Worm (Caenorhabditis elegans) whole organism, L4 larva: Measurements from ENCODE around the gene fkh-6.

Source experiments
- F37D6.2 ChIP-seq: sonication (generic microtip); optimal IDR thresholded peaks from 2 replicates; lab custom pipeline; 2016; ENCODE audit warnings: mild to moderate bottlenecking, missing genetic modification characterization, missing compliant biosample characterization
- F49E8.2 ChIP-seq: sonication (generic microtip); optimal IDR thresholded peaks from 2 replicates; lab custom pipeline; 2016; ENCODE audit warnings: missing compliant biosample characterization, mild to moderate bottlenecking, missing genetic modification characterization, borderline replicate concordance
- ZK337.2 ChIP-seq: fragments of 200-800 bp; sonication (Bioruptor generic); IDR thresholded peaks from 2 replicates; pipeline ENCODE4 v1.3.6; 2022; ENCODE audit warnings: missing genetic modification reagents, missing genetic modification characterization, missing compliant biosample characterization
- aha-1 ChIP-seq: fragments of 150-350 bp; peaks from one replicate; lab custom pipeline; 2014; ENCODE audit warnings: missing biosample characterization, missing genetic modification characterization
- ceh-28 ChIP-seq: fragments of 150-350 bp; optimal IDR thresholded peaks from 2 replicates; lab custom pipeline; 2014; ENCODE audit warnings: missing biosample characterization, missing genetic modification reagents, missing genetic modification characterization
- ceh-44 ChIP-seq: fragments of 200-800 bp; sonication (Bioruptor generic); IDR thresholded peaks from 2 replicates; pipeline ENCODE4 v1.3.6; 2022; ENCODE audit warnings: missing genetic modification reagents, missing genetic modification characterization, missing compliant biosample characterization
- ceh-82 ChIP-seq: sonication (generic microtip); optimal IDR thresholded peaks from 2 replicates; lab custom pipeline; 2017; ENCODE audit warnings: missing biosample characterization, missing genetic modification characterization
- cey-2 ChIP-seq: sonication (generic microtip); optimal IDR thresholded peaks from 3 replicates; lab custom pipeline; 2017; ENCODE audit warnings: missing genetic modification characterization, mild to moderate bottlenecking, missing compliant biosample characterization, antibody characterized with exemption, borderline replicate concordance; ENCODE audit not compliant: insufficient read depth
- daf-19 ChIP-seq: fragments of 200-800 bp; sonication (Bioruptor generic); conservative IDR thresholded peaks from 2 replicates; pipeline ENCODE4 v1.3.6; 2022; ENCODE audit warnings: missing genetic modification characterization, missing compliant biosample characterization
- dmd-8 ChIP-seq: fragments of 200-800 bp; sonication (Bioruptor generic); IDR thresholded peaks from 2 replicates; pipeline ENCODE4 v1.3.6; 2022; ENCODE audit warnings: missing genetic modification characterization, missing compliant biosample characterization
- dmd-9 ChIP-seq: fragments of 200-800 bp; sonication (Bioruptor generic); IDR thresholded peaks from 2 replicates; pipeline ENCODE4 v1.3.6; 2022; ENCODE audit warnings: missing genetic modification reagents, missing genetic modification characterization, missing compliant biosample characterization
- egl-27 ChIP-seq: sonication (generic microtip); optimal IDR thresholded peaks from 3 replicates; lab custom pipeline; 2017; ENCODE audit warnings: missing biosample characterization, missing genetic modification reagents, missing genetic modification characterization
- fkh-10 ChIP-seq: fragments of 150-350 bp; optimal IDR thresholded peaks from 2 replicates; lab custom pipeline; 2014; ENCODE audit warnings: missing biosample characterization, missing genetic modification reagents, missing genetic modification characterization
- hlh-30 ChIP-seq: sonication (generic microtip); optimal IDR thresholded peaks from 2 replicates; lab custom pipeline; 2017; ENCODE audit warnings: antibody characterized with exemption, mild to moderate bottlenecking, missing genetic modification characterization, missing compliant biosample characterization; ENCODE audit not compliant: insufficient read depth
- hmg-1.1 ChIP-seq: fragments of 200-800 bp; sonication (Bioruptor generic); IDR thresholded peaks from 2 replicates; pipeline ENCODE4 v1.3.6; 2022; ENCODE audit warnings: missing genetic modification reagents, missing genetic modification characterization, missing compliant biosample characterization
- lin-1 ChIP-seq: fragments of 200-800 bp; sonication (Bioruptor generic); IDR thresholded peaks from 2 replicates; pipeline ENCODE4 v1.3.6; 2022; ENCODE audit warnings: missing genetic modification reagents, missing genetic modification characterization, missing compliant biosample characterization
- lin-13 ChIP-seq: fragments of 150-350 bp; optimal IDR thresholded peaks from 2 replicates; lab custom pipeline; 2014; ENCODE audit warnings: missing biosample characterization, missing genetic modification reagents, missing genetic modification characterization
- lin-29 ChIP-seq: fragments of 200-800 bp; sonication (Bioruptor generic); IDR thresholded peaks from 2 replicates; pipeline ENCODE4 v1.3.6; 2022; ENCODE audit warnings: missing genetic modification reagents, missing genetic modification characterization, missing compliant biosample characterization
- lin-38 ChIP-seq: fragments of 200-800 bp; sonication (Bioruptor generic); IDR thresholded peaks from 2 replicates; pipeline ENCODE4 v1.3.6; 2022; ENCODE audit warnings: missing genetic modification reagents, missing genetic modification characterization, missing compliant biosample characterization
- lir-3 ChIP-seq: sonication (generic microtip); optimal IDR thresholded peaks from 2 replicates; lab custom pipeline; 2016; ENCODE audit warnings: mild to moderate bottlenecking, missing genetic modification characterization, missing compliant biosample characterization
- madf-5 ChIP-seq, 2 experiments: fragments of 200-800 bp; sonication (Bioruptor generic); IDR thresholded peaks; 2 replicates each; pipeline ENCODE4 v1.3.6; 2022; ENCODE audit warnings: missing compliant biosample characterization in 2 of 2, missing genetic modification characterization in 2 of 2
- mdt-29 ChIP-seq: fragments of 200-800 bp; sonication (Bioruptor generic); IDR thresholded peaks from 2 replicates; pipeline ENCODE4 v1.3.6; 2022; ENCODE audit warnings: missing genetic modification reagents, missing genetic modification characterization, missing compliant biosample characterization
- mep-1 ChIP-seq: fragments of 150-350 bp; sonication (generic microtip); optimal IDR thresholded peaks from 3 replicates; lab custom pipeline; 2014; ENCODE audit warnings: missing biosample characterization, missing genetic modification characterization
- mes-2 ChIP-seq: sonication (generic microtip); optimal IDR thresholded peaks from 2 replicates; lab custom pipeline; 2016; ENCODE audit warnings: missing genotype, mild to moderate bottlenecking, missing genetic modification characterization, missing compliant biosample characterization; ENCODE audit not compliant: poor library complexity, severe bottlenecking
- mxl-3 ChIP-seq: fragments of 200-800 bp; sonication (Bioruptor generic); optimal IDR thresholded peaks from 2 replicates; lab custom pipeline; 2018; ENCODE audit warnings: mild to moderate bottlenecking, missing genetic modification characterization, missing compliant biosample characterization
- nhr-102 ChIP-seq: sonication (generic microtip); optimal IDR thresholded peaks from 2 replicates; lab custom pipeline; 2016; ENCODE audit warnings: mild to moderate bottlenecking, missing genetic modification characterization, moderate library complexity, missing compliant biosample characterization
- nhr-111 ChIP-seq: fragments of 200-800 bp; sonication (Bioruptor generic); optimal IDR thresholded peaks from 2 replicates; lab custom pipeline; 2018; ENCODE audit warnings: mild to moderate bottlenecking, missing genetic modification characterization, missing compliant biosample characterization
- nhr-237 ChIP-seq: sonication (generic microtip); optimal IDR thresholded peaks from 2 replicates; lab custom pipeline; 2017; ENCODE audit warnings: missing biosample characterization, missing genetic modification characterization
- nhr-25 ChIP-seq: sonication (generic microtip); optimal IDR thresholded peaks from 2 replicates; lab custom pipeline; 2017; ENCODE audit warnings: missing genetic modification characterization, mild to moderate bottlenecking, missing compliant biosample characterization, antibody characterized with exemption, moderate library complexity, borderline replicate concordance; ENCODE audit not compliant: insufficient read depth
- nhr-42 ChIP-seq: fragments of 200-800 bp; sonication (Bioruptor generic); IDR thresholded peaks from 2 replicates; pipeline ENCODE4 v1.3.6; 2022; ENCODE audit warnings: missing genetic modification characterization, missing compliant biosample characterization
- pha-4 ChIP-seq, 2 experiments: fragments of 150-350 bp in 1 of 2; fragments of 200-800 bp in 1 of 2; sonication (Bioruptor generic) in 1 of 2; IDR thresholded peaks in 1 of 2; optimal IDR thresholded peaks in 1 of 2; 2 replicates each; pipeline versions ENCODE4 v1.3.6 to Lab custom; 2014 to 2022; ENCODE audit warnings: missing genetic modification characterization in 2 of 2, missing genetic modification reagents in 2 of 2, missing biosample characterization in 1 of 2, missing compliant biosample characterization in 1 of 2
- set-16 ChIP-seq: fragments of 200-800 bp; sonication (Bioruptor generic); IDR thresholded peaks from 2 replicates; pipeline ENCODE4 v1.3.6; 2022; ENCODE audit warnings: missing genetic modification reagents, missing genetic modification characterization, missing compliant biosample characterization
- skn-1 ChIP-seq: fragments of 150-350 bp; optimal IDR thresholded peaks from 2 replicates; lab custom pipeline; 2014; ENCODE audit warnings: missing biosample characterization, missing genetic modification characterization
- spr-1 ChIP-seq: sonication (generic microtip); optimal IDR thresholded peaks from 2 replicates; lab custom pipeline; 2016; ENCODE audit warnings: mild to moderate bottlenecking, missing genetic modification characterization, missing compliant biosample characterization
- spr-3 ChIP-seq: fragments of 200-800 bp; sonication (Bioruptor generic); optimal IDR thresholded peaks from 2 replicates; lab custom pipeline; 2018; ENCODE audit warnings: mild to moderate bottlenecking, missing genetic modification characterization, missing compliant biosample characterization
- tag-97 ChIP-seq: fragments of 200-800 bp; sonication (Bioruptor generic); IDR thresholded peaks from 2 replicates; pipeline ENCODE4 v1.3.6; 2022; ENCODE audit warnings: missing genetic modification characterization, missing compliant biosample characterization
- tra-1 ChIP-seq: fragments of 200-800 bp; sonication (Bioruptor generic); IDR thresholded peaks from 2 replicates; pipeline ENCODE4 v1.3.6; 2022; ENCODE audit warnings: missing genetic modification reagents, missing genetic modification characterization, missing compliant biosample characterization
- zag-1 ChIP-seq: fragments of 150-350 bp; optimal IDR thresholded peaks from 2 replicates; lab custom pipeline; 2014; ENCODE audit warnings: missing biosample characterization, missing genetic modification characterization
- zfp-3 ChIP-seq: fragments of 200-800 bp; sonication (Bioruptor generic); conservative IDR thresholded peaks from 2 replicates; pipeline ENCODE4 v1.3.6; 2022; ENCODE audit warnings: missing genetic modification reagents, missing genetic modification characterization, missing compliant biosample characterization
- zip-2 ChIP-seq: fragments of 150-350 bp; optimal IDR thresholded peaks from 2 replicates; lab custom pipeline; 2014; ENCODE audit warnings: missing biosample characterization, missing genetic modification characterization
- ztf-11 ChIP-seq: fragments of 150-350 bp; optimal IDR thresholded peaks from 2 replicates; lab custom pipeline; 2014; ENCODE audit warnings: missing biosample characterization, missing genetic modification characterization

Gene fkh-6

DNA sequence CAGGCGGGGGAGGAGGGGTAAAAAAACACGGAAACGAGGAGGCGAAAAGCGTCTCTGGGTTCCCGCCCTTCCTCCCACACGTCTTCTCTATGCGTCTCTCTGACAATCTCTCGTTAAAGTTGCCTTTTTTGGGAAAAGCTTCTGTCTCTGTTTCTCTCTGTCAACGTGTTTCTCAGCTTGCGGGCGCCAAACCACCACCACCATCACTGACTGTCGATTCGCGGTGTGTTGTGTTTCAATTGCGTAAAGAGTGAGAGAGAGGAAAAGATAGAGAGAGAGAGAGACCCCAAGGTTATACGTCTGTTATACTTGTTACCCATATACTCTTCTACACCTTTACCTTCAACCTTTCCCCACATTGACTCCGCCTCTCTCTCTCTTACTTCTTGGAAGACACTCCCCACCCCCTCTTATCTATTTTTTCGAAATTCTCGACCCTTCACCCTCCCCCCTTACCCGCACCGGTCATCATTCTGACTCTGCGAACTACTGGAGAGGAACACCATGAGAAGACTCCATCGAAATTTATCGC is 9.4 kb upstream of the fkh-6 start, which contains the start of gene mlt-7:
mlt-7 (plus strand) TSS at position 482 of the 532 bp plus-strand sequence.
- TF ChIP-seq fkh-10 (GFP tag; lab: Kevin White, UChicago) (no peak), F37D6.2 (tag; lab: Kevin White, UChicago) (no peak), set-16 (GFP tag; lab: Robert Waterston, UW) (0 out of 2 replicates have a peak, but pooled peaks have one; percentile 12), mdt-29 (GFP tag; lab: Robert Waterston, UW) (no peak), mxl-3 (GFP tag; lab: Kevin White, UChicago) (peak; percentile 84), hmg-1.1 (GFP tag; lab: Robert Waterston, UW) (0 out of 2 replicates have a peak, but pooled peaks have one; percentile 25), F49E8.2 (no peak), nhr-25 (tag; lab: Kevin White, UChicago) (peak; percentile 66), dmd-8 (no peak), mep-1 (peak; percentile 25), zag-1 (tag; lab: Kevin White, UChicago) (no peak)

DNA sequence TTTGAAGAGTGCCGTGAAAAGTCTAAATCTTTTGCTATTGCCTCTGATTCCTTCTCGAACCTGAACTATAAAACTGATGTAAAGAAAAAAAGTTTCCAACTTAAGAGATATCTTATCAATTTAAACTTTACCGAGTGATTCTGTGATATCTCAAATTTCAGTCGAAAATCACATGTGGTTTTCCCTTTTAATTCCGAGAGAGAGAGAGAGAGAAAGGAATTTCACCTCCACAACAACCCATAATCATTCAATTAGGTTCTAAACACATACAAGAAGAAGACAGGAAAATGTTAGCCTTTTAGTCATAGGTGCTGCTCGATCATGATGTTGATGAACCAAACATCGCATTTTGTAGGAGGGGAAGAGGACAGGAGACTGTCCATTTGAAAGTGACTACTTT is 7.9 kb upstream of the fkh-6 start:
- no peak for TF ChIP-seq nhr-42 (GFP tag; lab: Robert Waterston, UW)
- no peak for TF ChIP-seq ceh-44 (GFP tag; lab: Robert Waterston, UW)
- no peak for TF ChIP-seq ztf-11 (tag; lab: Kevin White, UChicago)
- TF ChIP-seq mxl-3 (GFP tag; lab: Kevin White, UChicago) = no peak
- TF ChIP-seq dmd-8 = no peak
- TF ChIP-seq, all 104 proteins: peak for 0

DNA sequence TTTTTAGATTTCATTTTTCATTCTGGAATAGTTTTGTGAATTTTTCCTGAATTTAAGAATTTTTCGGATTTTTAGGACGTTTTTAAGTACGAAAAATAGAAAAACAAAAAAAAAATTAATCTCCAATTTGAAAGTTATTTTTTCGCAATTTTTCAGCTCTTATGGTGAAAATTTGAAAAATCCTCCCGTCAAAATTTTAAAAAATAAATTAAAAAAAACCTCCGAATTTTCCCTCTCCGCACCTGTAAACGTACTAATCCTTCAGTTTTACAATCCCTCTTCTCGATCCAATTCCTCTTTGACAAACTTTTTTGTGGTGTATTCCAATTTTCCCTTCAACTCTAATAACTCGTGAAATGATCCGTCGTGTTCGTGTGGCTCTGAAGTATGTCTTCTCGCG is 5.0 kb downstream of the fkh-6 start, which contains the start of gene B0286.1:
B0286.1 (plus strand) TSS at position 301 of the 400 bp plus-strand sequence.
- TF ChIP-seq cey-2 (tag; lab: Kevin White, UChicago) (no peak), lin-1 (GFP tag; lab: Robert Waterston, UW) (no peak), lir-3 (tag; lab: Kevin White, UChicago) (no peak), dmd-9 (no peak), lin-13 (no peak), spr-1 (tag; lab: Kevin White, UChicago) (no peak), spr-3 (GFP tag; lab: Kevin White, UChicago) (no peak)

DNA sequence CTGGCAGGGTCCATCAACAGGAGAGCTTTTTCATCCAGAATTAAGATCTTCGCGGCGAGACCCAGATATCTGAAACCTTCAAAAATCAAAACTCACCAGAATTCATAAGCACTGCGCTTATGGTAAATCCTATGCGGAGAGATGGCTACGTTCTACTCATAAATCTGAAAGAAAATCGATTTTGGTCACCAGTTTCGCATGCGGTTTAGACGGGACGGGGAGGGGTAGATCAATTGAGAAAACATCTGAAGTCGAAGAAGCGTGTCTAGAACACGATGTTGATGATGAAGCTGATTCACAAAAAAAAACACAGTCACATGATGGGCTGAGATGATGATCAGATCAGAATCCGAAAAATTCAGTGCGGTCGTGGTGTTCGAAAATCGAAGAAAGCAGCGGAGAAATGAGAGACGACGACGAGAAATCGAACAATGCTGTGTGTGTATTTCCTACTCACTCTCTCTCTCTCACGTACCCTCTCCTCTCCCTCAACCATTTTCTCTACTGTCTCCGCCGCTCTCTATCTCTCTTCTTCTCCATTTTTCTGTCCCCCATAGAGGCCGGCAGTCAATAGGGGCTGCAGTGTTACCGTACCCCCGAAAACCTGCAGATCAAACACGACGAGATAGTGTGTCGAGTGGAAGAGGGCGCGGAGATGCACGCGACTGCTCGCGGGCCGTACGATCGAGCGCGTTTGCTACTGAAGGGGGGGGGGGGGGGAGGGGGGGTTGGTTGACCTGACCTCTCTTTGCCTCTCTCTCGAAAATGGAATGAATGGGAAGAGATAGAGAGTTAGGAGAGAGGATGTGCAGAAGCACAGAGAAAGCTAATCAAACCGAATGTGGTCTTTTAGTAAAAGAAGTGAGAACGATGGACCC is 6.7 kb downstream of the fkh-6 start, which contains the start of gene ntl-2:
ntl-2 (minus strand) TSS at position 171 of the 878 bp plus-strand sequence.
- TF ChIP-seq ceh-28 (tag; lab: Kevin White, UChicago) (peak; percentile 71), tag-97 (GFP tag; lab: Robert Waterston, UW) (no peak), ceh-82 (tag; lab: Kevin White, UChicago) (no peak), pha-4 (GFP tag; IDR thresholded peaks at IDR 0.05; lab: Robert Waterston, UW) (peak; percentile 97), pha-4 (tag; optimal IDR thresholded peaks at IDR 0.05; lab: Kevin White, UChicago) (peak; percentile 76), lin-38 (GFP tag; lab: Robert Waterston, UW) (peak; percentile 95), zfp-3 (peak; percentile 50; the same call in 1 of the 2 replicates), egl-27 (no peak), ZK337.2 (GFP tag; lab: Robert Waterston, UW) (0 out of 2 replicates have a peak, but pooled peaks have one; percentile 19), tra-1 (GFP tag; lab: Robert Waterston, UW) (peak; percentile 84), daf-19 (GFP tag; lab: Robert Waterston, UW) (no peak), nhr-102 (peak; percentile 79), mes-2 (tag; lab: Kevin White, UChicago) (peak; percentile 91), nhr-237 (tag; lab: Kevin White, UChicago) (peak; percentile 28), skn-1 (tag; lab: Kevin White, UChicago) (no peak), nhr-111 (GFP tag; lab: Kevin White, UChicago) (no peak), cey-2 (tag; lab: Kevin White, UChicago) (peak; percentile 18), zip-2 (tag; lab: Kevin White, UChicago) (no peak), madf-5 (GFP tag; IDR thresholded peaks at IDR 0.05; lab: Robert Waterston, UW) (peak in 1 of 2 experiments; percentile 93; a peak in 2 of 4 replicates), hmg-1.1 (GFP tag; lab: Robert Waterston, UW) (peak; percentile 93), lin-29 (GFP tag; lab: Robert Waterston, UW) (0 out of 2 replicates have a peak, but pooled peaks have one; percentile 41), hlh-30 (peak; percentile 92), aha-1 (tag; lab: Kevin White, UChicago) (peak; percentile 98), fkh-10 (GFP tag; lab: Kevin White, UChicago) (peak; percentile 59)
